Worm (Caenorhabditis elegans) whole organism, L3 larva: Measurements from ENCODE around the gene gly-8.

Experiments used
- R02D3.7 ChIP-seq: fragments of 150-350 bp; optimal IDR thresholded peaks from 2 replicates; lab custom pipeline; 2014; ENCODE audit warnings: missing biosample characterization, missing genetic modification characterization
- ZK546.5 ChIP-seq: sonication (generic microtip); optimal IDR thresholded peaks from 2 replicates; lab custom pipeline; 2017; ENCODE audit warnings: missing biosample characterization, missing genetic modification characterization
- aly-2 ChIP-seq: fragments of 150-350 bp; optimal IDR thresholded peaks from 2 replicates; lab custom pipeline; 2014; ENCODE audit warnings: missing biosample characterization, missing genetic modification characterization
- ceh-16 ChIP-seq: sonication (generic microtip); optimal IDR thresholded peaks from 2 replicates; lab custom pipeline; 2017; ENCODE audit warnings: missing biosample characterization, missing genetic modification characterization
- ceh-28 ChIP-seq: fragments of 150-350 bp; optimal IDR thresholded peaks from 2 replicates; lab custom pipeline; 2014; ENCODE audit warnings: missing biosample characterization, missing genetic modification reagents, missing genetic modification characterization
- ceh-82 ChIP-seq: fragments of 150-350 bp; optimal IDR thresholded peaks from 2 replicates; lab custom pipeline; 2014; ENCODE audit warnings: missing biosample characterization, missing genetic modification characterization
- ceh-9 ChIP-seq: sonication (generic microtip); optimal IDR thresholded peaks from 2 replicates; lab custom pipeline; 2018; ENCODE audit warnings: missing biosample characterization, missing genetic modification characterization
- daf-12 ChIP-seq: fragments of 150-350 bp; optimal IDR thresholded peaks from 2 replicates; lab custom pipeline; 2014; ENCODE audit warnings: missing biosample characterization, missing genetic modification reagents, missing genetic modification characterization
- egl-27 ChIP-seq: sonication (generic microtip); optimal IDR thresholded peaks from 4 replicates; lab custom pipeline; 2017; ENCODE audit warnings: missing biosample characterization, missing genetic modification reagents, missing genetic modification characterization
- egl-5 ChIP-seq: fragments of 150-350 bp; optimal IDR thresholded peaks from 2 replicates; lab custom pipeline; 2017; ENCODE audit warnings: missing biosample characterization, missing genetic modification reagents, missing genetic modification characterization, inconsistent platforms
- elt-1 ChIP-seq: fragments of 150-350 bp; optimal IDR thresholded peaks from 2 replicates; lab custom pipeline; 2014; ENCODE audit warnings: missing biosample characterization, missing genetic modification characterization
- elt-2 ChIP-seq: sonication (generic microtip); optimal IDR thresholded peaks from 2 replicates; lab custom pipeline; 2016; ENCODE audit warnings: missing genetic modification reagents, mild to moderate bottlenecking, missing genetic modification characterization, missing compliant biosample characterization
- elt-3 ChIP-seq, 3 experiments: fragments of 150-350 bp in 1 of 3; sonication (generic microtip) in 2 of 3; optimal IDR thresholded peaks; 2 replicates in 2 of 3; 4 replicates in 1 of 3; lab custom pipeline; 2014 to 2017; ENCODE audit warnings: missing biosample characterization in 3 of 3, missing genetic modification characterization in 3 of 3
- eor-1 ChIP-seq, 2 experiments: fragments of 150-350 bp; optimal IDR thresholded peaks; 2 replicates each; lab custom pipeline; 2014 to 2018; ENCODE audit warnings: missing biosample characterization in 2 of 2, missing genetic modification characterization in 2 of 2
- fkh-10 ChIP-seq: sonication (generic microtip); optimal IDR thresholded peaks from 2 replicates; lab custom pipeline; 2017; ENCODE audit warnings: missing biosample characterization, missing genetic modification reagents, missing genetic modification characterization
- fkh-2 ChIP-seq: fragments of 150-350 bp; optimal IDR thresholded peaks from 2 replicates; lab custom pipeline; 2014; ENCODE audit warnings: missing biosample characterization, missing genetic modification reagents, missing genetic modification characterization
- fos-1 ChIP-seq: fragments of 150-350 bp; optimal IDR thresholded peaks from 2 replicates; lab custom pipeline; 2014; ENCODE audit warnings: missing biosample characterization, missing genetic modification characterization
- hmg-11 ChIP-seq: sonication (generic microtip); optimal IDR thresholded peaks from 2 replicates; lab custom pipeline; 2016; ENCODE audit warnings: missing genetic modification characterization, missing compliant biosample characterization
- jun-1 ChIP-seq: fragments of 150-350 bp; optimal IDR thresholded peaks from 2 replicates; lab custom pipeline; 2014; ENCODE audit warnings: missing biosample characterization, missing genetic modification reagents, missing genetic modification characterization
- lin-15B ChIP-seq: fragments of 150-350 bp; optimal IDR thresholded peaks from 2 replicates; lab custom pipeline; 2014; ENCODE audit warnings: missing biosample characterization, missing genetic modification characterization
- lsy-12 ChIP-seq: sonication (generic microtip); optimal IDR thresholded peaks from 2 replicates; lab custom pipeline; 2016; ENCODE audit warnings: mild to moderate bottlenecking, missing genetic modification characterization, missing compliant biosample characterization
- mdl-1 ChIP-seq: fragments of 150-350 bp; optimal IDR thresholded peaks from 2 replicates; lab custom pipeline; 2014; ENCODE audit warnings: missing biosample characterization, missing genetic modification characterization
- mml-1 ChIP-seq: fragments of 150-350 bp; sonication (generic microtip); optimal IDR thresholded peaks from 3 replicates; lab custom pipeline; 2014; ENCODE audit warnings: missing biosample characterization, missing genetic modification characterization
- nfya-1 ChIP-seq: sonication (generic microtip); optimal IDR thresholded peaks from 2 replicates; lab custom pipeline; 2017; ENCODE audit warnings: missing genetic modification characterization, mild to moderate bottlenecking, missing compliant biosample characterization, antibody characterized with exemption, moderate library complexity; ENCODE audit not compliant: insufficient read depth
- nhr-12 ChIP-seq: fragments of 150-350 bp; optimal IDR thresholded peaks from 2 replicates; lab custom pipeline; 2014; ENCODE audit warnings: missing biosample characterization, missing genetic modification characterization
- nhr-237 ChIP-seq: fragments of 150-350 bp; optimal IDR thresholded peaks from 2 replicates; lab custom pipeline; 2014; ENCODE audit warnings: missing biosample characterization, missing genetic modification characterization
- nhr-25 ChIP-seq: sonication (generic microtip); optimal IDR thresholded peaks from 2 replicates; lab custom pipeline; 2017; ENCODE audit warnings: missing biosample characterization, missing genetic modification characterization
- nhr-28 ChIP-seq: fragments of 150-350 bp; optimal IDR thresholded peaks from 2 replicates; lab custom pipeline; 2014; ENCODE audit warnings: missing biosample characterization, missing genetic modification characterization
- nhr-43 ChIP-seq: sonication (generic microtip); optimal IDR thresholded peaks from 2 replicates; lab custom pipeline; 2016; ENCODE audit warnings: mild to moderate bottlenecking, missing genetic modification characterization, missing compliant biosample characterization; ENCODE audit not compliant: poor library complexity, severe bottlenecking
- nhr-67 ChIP-seq: fragments of 150-350 bp; optimal IDR thresholded peaks from 2 replicates; lab custom pipeline; 2014; ENCODE audit warnings: missing biosample characterization, missing genetic modification characterization
- nhr-76 ChIP-seq: fragments of 150-350 bp; sonication (generic microtip); optimal IDR thresholded peaks from 5 replicates; lab custom pipeline; 2014; ENCODE audit warnings: missing biosample characterization, missing genetic modification characterization
- nhr-77 ChIP-seq: fragments of 150-350 bp; optimal IDR thresholded peaks from 2 replicates; lab custom pipeline; 2014; ENCODE audit warnings: missing biosample characterization, missing genetic modification characterization
- pha-4 ChIP-seq: fragments of 150-350 bp; optimal IDR thresholded peaks from 2 replicates; lab custom pipeline; 2014; ENCODE audit warnings: missing biosample characterization, missing genetic modification reagents, missing genetic modification characterization
- pqm-1 ChIP-seq: fragments of 150-350 bp; optimal IDR thresholded peaks from 2 replicates; lab custom pipeline; 2017; ENCODE audit warnings: missing biosample characterization, missing genetic modification characterization, inconsistent platforms
- sea-2 ChIP-seq: fragments of 150-350 bp; sonication (generic microtip); optimal IDR thresholded peaks from 4 replicates; lab custom pipeline; 2014; ENCODE audit warnings: missing biosample characterization, missing genetic modification reagents, missing genetic modification characterization
- skn-1 ChIP-seq: fragments of 150-350 bp; optimal IDR thresholded peaks from 2 replicates; lab custom pipeline; 2014; ENCODE audit warnings: missing biosample characterization, missing genetic modification characterization
- snpc-4 ChIP-seq: fragments of 150-350 bp; optimal IDR thresholded peaks from 2 replicates; lab custom pipeline; 2014; ENCODE audit warnings: missing biosample characterization, missing genetic modification characterization
- tbx-2 ChIP-seq: sonication (generic microtip); optimal IDR thresholded peaks from 2 replicates; lab custom pipeline; 2016; ENCODE audit warnings: mild to moderate bottlenecking, missing genetic modification characterization, missing compliant biosample characterization
- unc-62 ChIP-seq: fragments of 150-350 bp; sonication (generic microtip); optimal IDR thresholded peaks from 4 replicates; lab custom pipeline; 2014; ENCODE audit warnings: missing biosample characterization, missing genetic modification reagents, missing genetic modification characterization
- zag-1 ChIP-seq: fragments of 150-350 bp; optimal IDR thresholded peaks from 2 replicates; lab custom pipeline; 2014; ENCODE audit warnings: missing biosample characterization, missing genetic modification characterization
- ztf-11 ChIP-seq: fragments of 150-350 bp; optimal IDR thresholded peaks from 2 replicates; lab custom pipeline; 2014; ENCODE audit warnings: missing biosample characterization, missing genetic modification characterization
- ztf-4 ChIP-seq: fragments of 150-350 bp; optimal IDR thresholded peaks from 2 replicates; lab custom pipeline; 2014; ENCODE audit warnings: missing biosample characterization, missing genetic modification characterization

gly-8 gene

ce11 chrIII:11641347-11641746, 16.3 kb downstream of the gly-8 start:
- TF ChIP-seq nfya-1, result peak; percentile 65
- TF ChIP-seq lin-15B (tag; lab: Kevin White, UChicago), result peak; percentile 14
- TF ChIP-seq fkh-10 (GFP tag; lab: Kevin White, UChicago), result peak; percentile 59
- no peak for TF ChIP-seq nhr-237 (tag; lab: Kevin White, UChicago)

ce11 chrIII:11650152-11650551, 25.1 kb downstream of the gly-8 start, which contains the start of gene faah-6:
Gene faah-6, plus strand, starts transcription at chrIII:11650452.
- TF ChIP-seq nhr-25 (tag; lab: Kevin White, UChicago) (no peak), nhr-43 (tag; lab: Kevin White, UChicago) (no peak), pqm-1 (tag; lab: Kevin White, UChicago) (no peak), snpc-4 (no peak), eor-1 (tag; optimal IDR thresholded peaks at IDR 0.05; lab: Kevin White, UChicago) (no peak), skn-1 (tag; lab: Kevin White, UChicago) (no peak), nhr-77 (tag; lab: Kevin White, UChicago) (no peak)

- no peak for TF ChIP-seq ceh-28 (tag; lab: Kevin White, UChicago)
- no peak for TF ChIP-seq nhr-43 (tag; lab: Kevin White, UChicago)
- TF ChIP-seq fkh-10 (GFP tag; lab: Kevin White, UChicago), result no peak
- TF ChIP-seq pqm-1 (tag; lab: Kevin White, UChicago), result no peak
- TF ChIP-seq mdl-1, result no peak
- TF ChIP-seq aly-2, result no peak
- TF ChIP-seq pha-4, result no peak
- TF ChIP-seq nhr-76, result no peak
- no peak for TF ChIP-seq egl-27 (tag; lab: Kevin White, UChicago)
- no peak for TF ChIP-seq ZK546.5 (tag; lab: Kevin White, UChicago)
- TF ChIP-seq, all 47 proteins: peak for 0
Observed at ce11 chrIII:11651430-11651829, 26.4 kb downstream of the gly-8 start.

ce11 chrIII:11656389-11656788, 31.3 kb downstream of the gly-8 start:
- TF ChIP-seq nfya-1 (peak; percentile 54), ceh-28 (tag; lab: Kevin White, UChicago) (no peak)

ce11 chrIII:11657185-11657817, 32.3 kb downstream of the gly-8 start, which contains the start of gene crh-1:
Gene crh-1, plus strand, starts transcription at chrIII:11657767.
- no peak for TF ChIP-seq elt-1 (tag; lab: Kevin White, UChicago)
- TF ChIP-seq jun-1, result peak; percentile 2
- no peak for TF ChIP-seq ZK546.5 (tag; lab: Kevin White, UChicago)
- TF ChIP-seq fos-1, result no peak
- no peak for TF ChIP-seq nhr-28 (tag; lab: Kevin White, UChicago)
- TF ChIP-seq nhr-25 (tag; lab: Kevin White, UChicago), result peak; percentile 60
- TF ChIP-seq unc-62 (GFP tag; lab: Kevin White, UChicago), result no peak
- TF ChIP-seq nhr-67 (tag; lab: Kevin White, UChicago), result no peak
- peak; percentile 44 for TF ChIP-seq lsy-12 (tag; lab: Kevin White, UChicago)
- peak; percentile 30 for TF ChIP-seq ceh-28 (tag; lab: Kevin White, UChicago)
- TF ChIP-seq skn-1 (tag; lab: Kevin White, UChicago), result peak; percentile 64
- peak; percentile 44 for TF ChIP-seq sea-2 (GFP tag; lab: Kevin White, UChicago)
- TF ChIP-seq tbx-2 (tag; lab: Kevin White, UChicago), result no peak
- TF ChIP-seq eor-1 (tag; optimal IDR thresholded peaks at IDR 0.05; lab: Kevin White, UChicago), result no peak
- no peak for TF ChIP-seq fkh-2 (tag; lab: Kevin White, UChicago)
- peak; percentile 42 for TF ChIP-seq fkh-10 (GFP tag; lab: Kevin White, UChicago)
- peak; percentile 66 for TF ChIP-seq nhr-43 (tag; lab: Kevin White, UChicago)
- peak; percentile 44 for TF ChIP-seq ceh-82 (tag; lab: Kevin White, UChicago)
- TF ChIP-seq nhr-77 (tag; lab: Kevin White, UChicago), result no peak
- TF ChIP-seq zag-1 (tag; lab: Kevin White, UChicago), result no peak
- no peak for TF ChIP-seq ceh-9 (tag; lab: Kevin White, UChicago)
- TF ChIP-seq ztf-11 (tag; lab: Kevin White, UChicago), result no peak
- peak; percentile 55 for TF ChIP-seq elt-2 (tag; lab: Kevin White, UChicago)
- TF ChIP-seq hmg-11 (tag; lab: Kevin White, UChicago), result peak; percentile 73
- peak; percentile 18 for TF ChIP-seq R02D3.7 (tag; lab: Kevin White, UChicago)
- peak; percentile 81 for TF ChIP-seq egl-5
- peak; percentile 85 for TF ChIP-seq nfya-1
- TF ChIP-seq pha-4, result no peak
- TF ChIP-seq elt-3 (tag; optimal IDR thresholded peaks at IDR 0.05; lab: Kevin White, UChicago), result no peak
- TF ChIP-seq nhr-76, result no peak
- no peak for TF ChIP-seq egl-27 (tag; lab: Kevin White, UChicago)
- peak; percentile 68 for TF ChIP-seq mdl-1
- TF ChIP-seq ceh-16 (tag; lab: Kevin White, UChicago), result no peak
- TF ChIP-seq nhr-12 (tag; lab: Kevin White, UChicago), result no peak
- no peak for TF ChIP-seq mml-1 (tag; lab: Kevin White, UChicago)
- peak; percentile 72 for TF ChIP-seq lin-15B (tag; lab: Kevin White, UChicago)
- no peak for TF ChIP-seq daf-12 (tag; lab: Kevin White, UChicago)
- TF ChIP-seq aly-2, result no peak
- no peak for TF ChIP-seq ztf-4 (tag; lab: Kevin White, UChicago)
